Comparison of ENCODE assay signal across 1 fruit fly cellular context in genomic region chr3L:20309758-20310733, dm6.
TF ChIP-seq lines count a peak whose summit lies in the region.

No protein-coding gene starts in this region.

TF ChIP-seq in whole organism, embryonic, 481 proteins besides CTCF, POLR2A, EP300 and RAD21 (continued from another document and continues in another):
- TF ChIP-seq CG12104 (GFP tag; optimal IDR thresholded peaks at IDR 0.05; lab: Kevin White, UChicago): no peak
- TF ChIP-seq peb (GFP tag; IDR thresholded peaks at IDR 0.05; lab: Robert Waterston, UW): no peak
- no peak for TF ChIP-seq CG6175 (GFP tag; IDR thresholded peaks at IDR 0.05; lab: Robert Waterston, UW)
- TF ChIP-seq NC2α (GFP tag; optimal IDR thresholded peaks at IDR 0.05; lab: Kevin White, UChicago): no peak
- peak; percentile 77 for TF ChIP-seq gro (GFP tag; optimal IDR thresholded peaks at IDR 0.05; lab: Kevin White, UChicago)
- TF ChIP-seq dmrt99B (tag; optimal IDR thresholded peaks at IDR 0.05; lab: Kevin White, UChicago): no peak
- no peak for TF ChIP-seq Doc2 (GFP tag; IDR thresholded peaks at IDR 0.05; lab: Robert Waterston, UW)
- no peak for TF ChIP-seq CG17802 (tag; optimal IDR thresholded peaks at IDR 0.05; lab: Kevin White, UChicago)
- peak; percentile 23 for TF ChIP-seq Camta (GFP tag; optimal IDR thresholded peaks at IDR 0.05; lab: Kevin White, UChicago)
- peak; percentile 71 for TF ChIP-seq cg (GFP tag; optimal IDR thresholded peaks at IDR 0.05; lab: Kevin White, UChicago)
- TF ChIP-seq CG7963 (GFP tag; IDR thresholded peaks at IDR 0.05; lab: Robert Waterston, UW; ENCODE audit: partially characterized antibody): peak; percentile 83
- TF ChIP-seq CG4424 (GFP tag; optimal IDR thresholded peaks at IDR 0.05; lab: Kevin White, UChicago): peak; percentile 39
- no peak for TF ChIP-seq CG2678 (tag; optimal IDR thresholded peaks at IDR 0.05; lab: Kevin White, UChicago)
- no peak for TF ChIP-seq ase (GFP tag; IDR thresholded peaks at IDR 0.05; lab: Robert Waterston, UW)
- no peak for TF ChIP-seq Tbp (GFP tag; optimal IDR thresholded peaks at IDR 0.05; lab: Kevin White, UChicago)
- peak; percentile 88 for TF ChIP-seq Opbp (GFP tag; IDR thresholded peaks at IDR 0.05; lab: Robert Waterston, UW; ENCODE audit: partially characterized antibody)
- TF ChIP-seq CG4707 (GFP tag; optimal IDR thresholded peaks at IDR 0.05; lab: Kevin White, UChicago): no peak
- peak; percentile 30 for TF ChIP-seq dm (GFP tag; optimal IDR thresholded peaks at IDR 0.05; lab: Kevin White, UChicago)
- no peak for TF ChIP-seq CG4328 (GFP tag; optimal IDR thresholded peaks at IDR 0.05; lab: Kevin White, UChicago)
- TF ChIP-seq klu (GFP tag; IDR thresholded peaks at IDR 0.05; lab: Robert Waterston, UW): peak; percentile 33; the same call in 1 of the 2 replicates
- TF ChIP-seq CG9876 (GFP tag; optimal IDR thresholded peaks at IDR 0.05; lab: Kevin White, UChicago): peak; percentile 56
- no peak for TF ChIP-seq Awh (GFP tag; IDR thresholded peaks at IDR 0.05; lab: Robert Waterston, UW)
- no peak for TF ChIP-seq D19B (GFP tag; optimal IDR thresholded peaks at IDR 0.05; lab: Kevin White, UChicago)
- peak; percentile 73 for TF ChIP-seq pfk (GFP tag; optimal IDR thresholded peaks at IDR 0.05; lab: Kevin White, UChicago)
- no peak for TF ChIP-seq NK7.1 (GFP tag; optimal IDR thresholded peaks at IDR 0.05; lab: Kevin White, UChicago)
- TF ChIP-seq CG4360 (GFP tag; IDR thresholded peaks at IDR 0.05; lab: Robert Waterston, UW): peak; percentile 94
- no peak for TF ChIP-seq scrt (GFP tag; optimal IDR thresholded peaks at IDR 0.05; lab: Kevin White, UChicago)
- TF ChIP-seq E2f2 (GFP tag; IDR thresholded peaks at IDR 0.05; lab: Robert Waterston, UW): peak; percentile 95
- peak; percentile 71 for TF ChIP-seq HLH4C (GFP tag; IDR thresholded peaks at IDR 0.05; lab: Robert Waterston, UW; ENCODE audit: partially characterized antibody)
- TF ChIP-seq Myb (GFP tag; optimal IDR thresholded peaks at IDR 0.05; lab: Kevin White, UChicago): peak; percentile 100
- no peak for TF ChIP-seq Oaz (GFP tag; IDR thresholded peaks at IDR 0.05; lab: Robert Waterston, UW)
- TF ChIP-seq grau (tag; optimal IDR thresholded peaks at IDR 0.05; lab: Kevin White, UChicago): peak; percentile 36
- peak; percentile 47 for TF ChIP-seq Hsf (GFP tag; optimal IDR thresholded peaks at IDR 0.05; lab: Kevin White, UChicago)
- TF ChIP-seq repo (GFP tag; optimal IDR thresholded peaks at IDR 0.05; lab: Kevin White, UChicago): peak; percentile 46
- peak; percentile 70 for TF ChIP-seq Dad (GFP tag; optimal IDR thresholded peaks at IDR 0.05; lab: Kevin White, UChicago)
- peak; percentile 50 for TF ChIP-seq B-H2 (GFP tag; optimal IDR thresholded peaks at IDR 0.05; lab: Kevin White, UChicago)
- TF ChIP-seq CG3726 (GFP tag; IDR thresholded peaks at IDR 0.05; lab: Robert Waterston, UW): no peak
- no peak for TF ChIP-seq CG7271 (tag; optimal IDR thresholded peaks at IDR 0.05; lab: Kevin White, UChicago)
- peak; percentile 28 for TF ChIP-seq CG4617 (GFP tag; optimal IDR thresholded peaks at IDR 0.05; lab: Kevin White, UChicago; ENCODE audit: borderline replicate concordance)
- no peak for TF ChIP-seq CG11093 (GFP tag; IDR thresholded peaks at IDR 0.05; lab: Robert Waterston, UW)
- no peak for TF ChIP-seq Dip2 (GFP tag; IDR thresholded peaks at IDR 0.05; lab: Robert Waterston, UW)
- TF ChIP-seq CG7987 (GFP tag; optimal IDR thresholded peaks at IDR 0.05; lab: Kevin White, UChicago): peak; percentile 2
- TF ChIP-seq pum (GFP tag; optimal IDR thresholded peaks at IDR 0.05; lab: Kevin White, UChicago): peak; percentile 60
- TF ChIP-seq unc-4 (GFP tag; IDR thresholded peaks at IDR 0.05; lab: Robert Waterston, UW; ENCODE audit: partially characterized antibody): peak; percentile 85
- TF ChIP-seq ash1 (GFP tag; optimal IDR thresholded peaks at IDR 0.05; lab: Kevin White, UChicago): no peak
- TF ChIP-seq CG2120 (GFP tag; optimal IDR thresholded peaks at IDR 0.05; lab: Kevin White, UChicago): peak; percentile 75
- TF ChIP-seq CG17328 (GFP tag; IDR thresholded peaks at IDR 0.05; lab: Robert Waterston, UW): no peak
- no peak for TF ChIP-seq trh (GFP tag; optimal IDR thresholded peaks at IDR 0.05; lab: Kevin White, UChicago)
- peak; percentile 53 to 55 for TF ChIP-seq Pdp1 (GFP tag; optimal IDR thresholded peaks at IDR 0.05; lab: Kevin White, UChicago)
- peak; percentile 61; the same call in 1 of the 2 replicates for TF ChIP-seq ara (GFP tag; IDR thresholded peaks at IDR 0.05; lab: Robert Waterston, UW)
- peak; percentile 81 for TF ChIP-seq sob (GFP tag; IDR thresholded peaks at IDR 0.05; lab: Robert Waterston, UW)
- 0 out of 3 replicates have a peak, but pooled peaks have one; percentile 14 for TF ChIP-seq CG14050 (GFP tag; IDR thresholded peaks at IDR 0.05; lab: Robert Waterston, UW)
- TF ChIP-seq esg (GFP tag; conservative IDR thresholded peaks at IDR 0.05; lab: Robert Waterston, UW): no peak
- peak; percentile 43; the same call in 1 of the 2 replicates for TF ChIP-seq wdn (GFP tag; IDR thresholded peaks at IDR 0.05; lab: Robert Waterston, UW)
- no peak for TF ChIP-seq CG12219 (GFP tag; optimal IDR thresholded peaks at IDR 0.05; lab: Kevin White, UChicago)
- no peak for TF ChIP-seq Blimp-1 (GFP tag; optimal IDR thresholded peaks at IDR 0.05; lab: Kevin White, UChicago)
- no peak for TF ChIP-seq pita (GFP tag; optimal IDR thresholded peaks at IDR 0.05; lab: Kevin White, UChicago)
- TF ChIP-seq chn (GFP tag; optimal IDR thresholded peaks at IDR 0.05; lab: Kevin White, UChicago): peak; percentile 27
- TF ChIP-seq trem (tag; optimal IDR thresholded peaks at IDR 0.05; lab: Kevin White, UChicago): peak; percentile 81
- TF ChIP-seq CG1792 (GFP tag; optimal IDR thresholded peaks at IDR 0.05; lab: Kevin White, UChicago): peak; percentile 66
- TF ChIP-seq HHEX (GFP tag; optimal IDR thresholded peaks at IDR 0.05; lab: Kevin White, UChicago): no peak
- no peak for TF ChIP-seq stc (GFP tag; IDR thresholded peaks at IDR 0.05; lab: Robert Waterston, UW)
- TF ChIP-seq CG10267 (tag; optimal IDR thresholded peaks at IDR 0.05; lab: Kevin White, UChicago): peak; percentile 99
- TF ChIP-seq usp (GFP tag; optimal IDR thresholded peaks at IDR 0.05; lab: Kevin White, UChicago): no peak
- no peak for TF ChIP-seq Optix (GFP tag; IDR thresholded peaks at IDR 0.05; lab: Robert Waterston, UW)
- no peak for TF ChIP-seq CG2889 (GFP tag; IDR thresholded peaks at IDR 0.05; lab: Robert Waterston, UW)
- no peak for TF ChIP-seq pros (GFP tag; optimal IDR thresholded peaks at IDR 0.05; lab: Kevin White, UChicago)
- TF ChIP-seq CG10979 (tag; optimal IDR thresholded peaks at IDR 0.05; lab: Kevin White, UChicago): no peak
- TF ChIP-seq amos (GFP tag; IDR thresholded peaks at IDR 0.05; lab: Robert Waterston, UW; ENCODE audit: partially characterized antibody): peak; percentile 90
- TF ChIP-seq yki (optimal IDR thresholded peaks at IDR 0.05; lab: Kevin White, UChicago): no peak
- peak; percentile 34 for TF ChIP-seq CG1602 (GFP tag; optimal IDR thresholded peaks at IDR 0.05; lab: Kevin White, UChicago)
- peak; percentile 93 for TF ChIP-seq BEAF-32 (GFP tag; optimal IDR thresholded peaks at IDR 0.05; lab: Kevin White, UChicago)
- TF ChIP-seq CG3281 (GFP tag; optimal IDR thresholded peaks at IDR 0.05; lab: Kevin White, UChicago): no peak
- no peak for TF ChIP-seq sima (GFP tag; optimal IDR thresholded peaks at IDR 0.05; lab: Kevin White, UChicago)
- no peak for TF ChIP-seq CG7372 (GFP tag; IDR thresholded peaks at IDR 0.05; lab: Robert Waterston, UW)
- peak; percentile 54 for TF ChIP-seq CG30403 (GFP tag; optimal IDR thresholded peaks at IDR 0.05; lab: Kevin White, UChicago)
- TF ChIP-seq CG10366 (GFP tag; IDR thresholded peaks at IDR 0.05; lab: Robert Waterston, UW): no peak
- TF ChIP-seq Aef1 (GFP tag; IDR thresholded peaks at IDR 0.05; lab: Robert Waterston, UW): 0 out of 3 replicates have a peak, but pooled peaks have one; percentile 31
- peak; percentile 18 for TF ChIP-seq CG17359 (tag; optimal IDR thresholded peaks at IDR 0.05; lab: Kevin White, UChicago)
- no peak for TF ChIP-seq pan (optimal IDR thresholded peaks at IDR 0.05; lab: Kevin White, UChicago)
- TF ChIP-seq pan (GFP tag; optimal IDR thresholded peaks at IDR 0.05 in 1 of 2, IDR thresholded peaks at IDR 0.05 in 1 of 2): no peak
- TF ChIP-seq E2f1 (GFP tag; IDR thresholded peaks at IDR 0.05; lab: Robert Waterston, UW): peak; percentile 56
- no peak for TF ChIP-seq danr (GFP tag; IDR thresholded peaks at IDR 0.05; lab: Robert Waterston, UW)
- no peak for TF ChIP-seq salm (tag; optimal IDR thresholded peaks at IDR 0.05; lab: Kevin White, UChicago)
- TF ChIP-seq CG13624 (GFP tag; optimal IDR thresholded peaks at IDR 0.05; lab: Kevin White, UChicago): peak; percentile 80
- no peak for TF ChIP-seq CG33557 (GFP tag; optimal IDR thresholded peaks at IDR 0.05; lab: Kevin White, UChicago)
- TF ChIP-seq sqz (GFP tag; optimal IDR thresholded peaks at IDR 0.05; lab: Kevin White, UChicago): no peak
- peak; percentile 71 for TF ChIP-seq CG17829 (tag; optimal IDR thresholded peaks at IDR 0.05; lab: Kevin White, UChicago)
- no peak for TF ChIP-seq wor (GFP tag; IDR thresholded peaks at IDR 0.05; lab: Robert Waterston, UW)
- no peak for TF ChIP-seq Sox102F (GFP tag; optimal IDR thresholded peaks at IDR 0.05; lab: Kevin White, UChicago)
- no peak for TF ChIP-seq slou (GFP tag; optimal IDR thresholded peaks at IDR 0.05; lab: Kevin White, UChicago)
- no peak for TF ChIP-seq CG14667 (GFP tag; IDR thresholded peaks at IDR 0.05; lab: Robert Waterston, UW)
- TF ChIP-seq CG32532 (GFP tag; IDR thresholded peaks at IDR 0.05; lab: Robert Waterston, UW): peak; percentile 62; the same call in 1 of the 2 replicates
- TF ChIP-seq CG6689 (GFP tag; IDR thresholded peaks at IDR 0.05; lab: Robert Waterston, UW): peak; percentile 18; the same call in 1 of the 2 replicates
- TF ChIP-seq CG11085 (GFP tag; IDR thresholded peaks at IDR 0.05; lab: Robert Waterston, UW): no peak
- no peak for TF ChIP-seq otp (GFP tag; IDR thresholded peaks at IDR 0.05; lab: Robert Waterston, UW)
- peak; percentile 77 for TF ChIP-seq Rfx (GFP tag; IDR thresholded peaks at IDR 0.05; lab: Robert Waterston, UW)
- peak; percentile 87 for TF ChIP-seq knrl (GFP tag; IDR thresholded peaks at IDR 0.05; lab: Robert Waterston, UW; ENCODE audit: partially characterized antibody)
- TF ChIP-seq CG8765 (GFP tag; IDR thresholded peaks at IDR 0.05; lab: Robert Waterston, UW): no peak; the same call in 1 of the 2 replicates
- peak; percentile 20 for TF ChIP-seq Fer1 (GFP tag; optimal IDR thresholded peaks at IDR 0.05; lab: Kevin White, UChicago)
- no peak for TF ChIP-seq Hr78 (GFP tag; optimal IDR thresholded peaks at IDR 0.05; lab: Kevin White, UChicago)
- TF ChIP-seq sd (tag; optimal IDR thresholded peaks at IDR 0.05; lab: Kevin White, UChicago): no peak
- TF ChIP-seq ssp (GFP tag; IDR thresholded peaks at IDR 0.05; lab: Robert Waterston, UW): peak; percentile 43
- peak; percentile 3 for TF ChIP-seq CG6254 (GFP tag; optimal IDR thresholded peaks at IDR 0.05; lab: Kevin White, UChicago)
- TF ChIP-seq CG13296 (GFP tag; optimal IDR thresholded peaks at IDR 0.05; lab: Kevin White, UChicago): no peak
- TF ChIP-seq ewg (GFP tag; optimal IDR thresholded peaks at IDR 0.05; lab: Kevin White, UChicago): peak; percentile 37
- TF ChIP-seq odd (GFP tag; optimal IDR thresholded peaks at IDR 0.05; lab: Kevin White, UChicago): no peak
- no peak for TF ChIP-seq gce (GFP tag; IDR thresholded peaks at IDR 0.05; lab: Robert Waterston, UW)
- no peak for TF ChIP-seq CG10147 (GFP tag; optimal IDR thresholded peaks at IDR 0.05; lab: Kevin White, UChicago)
- no peak for TF ChIP-seq Mes4 (GFP tag; optimal IDR thresholded peaks at IDR 0.05; lab: Kevin White, UChicago)
- no peak for TF ChIP-seq CG13123 (GFP tag; optimal IDR thresholded peaks at IDR 0.05; lab: Kevin White, UChicago)
- no peak for TF ChIP-seq corto (GFP tag; optimal IDR thresholded peaks at IDR 0.05; lab: Kevin White, UChicago)
- TF ChIP-seq lilli (GFP tag; optimal IDR thresholded peaks at IDR 0.05; lab: Kevin White, UChicago): peak; percentile 65
- TF ChIP-seq CG12236 (GFP tag; optimal IDR thresholded peaks at IDR 0.05; lab: Kevin White, UChicago): peak; percentile 12
- peak; percentile 58 to 79 for TF ChIP-seq dpn (GFP tag; optimal IDR thresholded peaks at IDR 0.05; lab: Kevin White, UChicago)
- TF ChIP-seq CG11723 (GFP tag; optimal IDR thresholded peaks at IDR 0.05; lab: Kevin White, UChicago): no peak
- TF ChIP-seq dmrt11E (tag; optimal IDR thresholded peaks at IDR 0.05; lab: Kevin White, UChicago): peak; percentile 36
- TF ChIP-seq zen (tag; optimal IDR thresholded peaks at IDR 0.05; lab: Kevin White, UChicago): peak; percentile 3
- TF ChIP-seq nerfin-1 (tag; optimal IDR thresholded peaks at IDR 0.05; lab: Kevin White, UChicago): peak; percentile 90
- no peak for TF ChIP-seq Dfd (GFP tag; optimal IDR thresholded peaks at IDR 0.05; lab: Kevin White, UChicago)
- TF ChIP-seq zf30C (GFP tag; optimal IDR thresholded peaks at IDR 0.05; lab: Kevin White, UChicago): no peak
- TF ChIP-seq CG33213 (GFP tag; optimal IDR thresholded peaks at IDR 0.05; lab: Kevin White, UChicago): peak; percentile 68
- no peak for TF ChIP-seq twi (tag; optimal IDR thresholded peaks at IDR 0.05; lab: Kevin White, UChicago)
- peak; percentile 5 for TF ChIP-seq p53 (GFP tag; optimal IDR thresholded peaks at IDR 0.05; lab: Kevin White, UChicago)
- peak; percentile 95 for TF ChIP-seq pzg (GFP tag; optimal IDR thresholded peaks at IDR 0.05; lab: Kevin White, UChicago)
- no peak for TF ChIP-seq Spps (tag; optimal IDR thresholded peaks at IDR 0.05; lab: Kevin White, UChicago)
- TF ChIP-seq CG17186 (GFP tag; optimal IDR thresholded peaks at IDR 0.05; lab: Kevin White, UChicago): peak; percentile 93
- TF ChIP-seq CG3995 (GFP tag; optimal IDR thresholded peaks at IDR 0.05; lab: Kevin White, UChicago): peak; percentile 55
- 0 out of 2 replicates have a peak, but pooled peaks have one; percentile 9 for TF ChIP-seq CG4404 (GFP tag; IDR thresholded peaks at IDR 0.05; lab: Robert Waterston, UW)
- no peak for TF ChIP-seq CG17568 (GFP tag; optimal IDR thresholded peaks at IDR 0.05; lab: Kevin White, UChicago)
- peak; percentile 15 for TF ChIP-seq Nf-YC (tag; optimal IDR thresholded peaks at IDR 0.05; lab: Kevin White, UChicago)
- TF ChIP-seq Asciz (GFP tag; optimal IDR thresholded peaks at IDR 0.05; lab: Kevin White, UChicago): no peak
- no peak for TF ChIP-seq Eip74EF (GFP tag; optimal IDR thresholded peaks at IDR 0.05; lab: Kevin White, UChicago)
- TF ChIP-seq HmgD (GFP tag; optimal IDR thresholded peaks at IDR 0.05; lab: Kevin White, UChicago): peak; percentile 91
